Fruit fly (Drosophila melanogaster) whole organism, prepupa: ENCODE data around the gene CSN5.

ENCODE experiments used
- CG10631 ChIP-seq: fragments of 200-800 bp; sonication (Bioruptor generic); optimal IDR thresholded peaks from 2 replicates; lab custom pipeline; 2016; ENCODE audit warnings: missing biosample characterization, missing genetic modification characterization
- CG10669 ChIP-seq: fragments of 200-800 bp; sonication (Bioruptor generic); optimal IDR thresholded peaks from 3 replicates; lab custom pipeline; 2018; ENCODE audit warnings: missing biosample characterization, mild to moderate bottlenecking, missing genetic modification characterization, moderate library complexity
- CG15336 ChIP-seq: fragments of 200-800 bp; sonication (Bioruptor generic); IDR thresholded peaks from 2 replicates; pipeline ENCODE4 v1.3.6; 2022; ENCODE audit warnings: missing biosample characterization, missing genetic modification characterization
- CG31627 ChIP-seq: fragments of 200-800 bp; sonication (Bioruptor generic); optimal IDR thresholded peaks from 3 replicates; lab custom pipeline; 2016; ENCODE audit warnings: missing biosample characterization, missing genetic modification characterization
- CG32006 ChIP-seq: fragments of 200-800 bp; sonication (Bioruptor generic); optimal IDR thresholded peaks from 3 replicates; lab custom pipeline; 2017; ENCODE audit warnings: missing biosample characterization, mild to moderate bottlenecking, missing genetic modification characterization
- CG4318 ChIP-seq: fragments of 200-800 bp; sonication (Bioruptor generic); optimal IDR thresholded peaks from 3 replicates; lab custom pipeline; 2017; ENCODE audit warnings: missing biosample characterization, mild to moderate bottlenecking, missing genetic modification characterization
- CG6163 ChIP-seq: fragments of 200-800 bp; sonication (Bioruptor generic); IDR thresholded peaks from 3 replicates; pipeline ENCODE4 v1.3.6; 2022; ENCODE audit warnings: missing biosample characterization, missing genetic modification characterization
- CG6276 ChIP-seq: fragments of 200-800 bp; sonication (Bioruptor generic); optimal IDR thresholded peaks from 2 replicates; lab custom pipeline; 2017; ENCODE audit warnings: missing biosample characterization, mild to moderate bottlenecking, missing genetic modification characterization
- CG6808 ChIP-seq: fragments of 200-800 bp; sonication (Bioruptor generic); optimal IDR thresholded peaks from 3 replicates; lab custom pipeline; 2017; ENCODE audit warnings: missing biosample characterization, missing genetic modification characterization, mild to moderate bottlenecking, moderate library complexity, missing genetic modification reagents
- CG6854 ChIP-seq: fragments of 200-800 bp; sonication (Bioruptor generic); optimal IDR thresholded peaks from 2 replicates; lab custom pipeline; 2017; ENCODE audit warnings: missing biosample characterization, mild to moderate bottlenecking, missing genetic modification characterization
- CG8119 ChIP-seq: fragments of 200-800 bp; sonication (Bioruptor generic); IDR thresholded peaks from 3 replicates; pipeline ENCODE4 v1.3.6; 2022; ENCODE audit warnings: missing biosample characterization, missing genetic modification characterization
- CG8632 ChIP-seq: fragments of 200-800 bp; sonication (Bioruptor generic); optimal IDR thresholded peaks from 3 replicates; lab custom pipeline; 2016; ENCODE audit warnings: missing biosample characterization, missing genetic modification characterization
- CG9139 ChIP-seq: fragments of 200-800 bp; sonication (Bioruptor generic); optimal IDR thresholded peaks from 3 replicates; lab custom pipeline; 2017; ENCODE audit warnings: missing biosample characterization, mild to moderate bottlenecking, missing genetic modification characterization
- Eip78C ChIP-seq: fragments of 200-800 bp; sonication (Bioruptor generic); peaks from one replicate; lab custom pipeline; 2016; ENCODE audit warnings: missing biosample characterization, missing genetic modification characterization
- Eip93F ChIP-seq: fragments of 200-800 bp; sonication (Bioruptor generic); optimal IDR thresholded peaks from 2 replicates; lab custom pipeline; 2016; ENCODE audit warnings: missing biosample characterization, mild to moderate bottlenecking, missing genetic modification characterization
- Ets21C ChIP-seq: fragments of 200-800 bp; sonication (Bioruptor generic); optimal IDR thresholded peaks from 3 replicates; lab custom pipeline; 2016; ENCODE audit warnings: missing biosample characterization, missing genetic modification characterization
- Ets96B ChIP-seq: fragments of 200-800 bp; optimal IDR thresholded peaks from 2 replicates; lab custom pipeline; 2019; ENCODE audit warnings: missing biosample characterization, mild to moderate bottlenecking, missing genetic modification characterization, moderate library complexity
- Hr39 ChIP-seq: fragments of 200-800 bp; sonication (Bioruptor generic); optimal IDR thresholded peaks from 2 replicates; lab custom pipeline; 2016; ENCODE audit warnings: missing biosample characterization, missing genetic modification characterization
- Hr4 ChIP-seq: fragments of 200-800 bp; sonication (Bioruptor generic); optimal IDR thresholded peaks from 3 replicates; lab custom pipeline; 2016; ENCODE audit warnings: missing biosample characterization, missing genetic modification characterization
- OdsH ChIP-seq: fragments of 200-800 bp; sonication (Bioruptor generic); optimal IDR thresholded peaks from 3 replicates; lab custom pipeline; 2016; ENCODE audit warnings: missing biosample characterization, missing genetic modification characterization
- Sox102F ChIP-seq: fragments of 200-800 bp; sonication (Bioruptor generic); optimal IDR thresholded peaks from 2 replicates; lab custom pipeline; 2016; ENCODE audit warnings: missing biosample characterization, mild to moderate bottlenecking, missing genetic modification characterization
- achi ChIP-seq: fragments of 200-800 bp; sonication (Bioruptor generic); optimal IDR thresholded peaks from 3 replicates; lab custom pipeline; 2016; ENCODE audit warnings: missing biosample characterization, missing genetic modification characterization
- cyc ChIP-seq: fragments of 200-800 bp; sonication (Bioruptor generic); optimal IDR thresholded peaks from 3 replicates; lab custom pipeline; 2016; ENCODE audit warnings: missing biosample characterization, missing genetic modification characterization
- dac ChIP-seq: fragments of 200-800 bp; sonication (Bioruptor generic); optimal IDR thresholded peaks from 2 replicates; lab custom pipeline; 2017; ENCODE audit warnings: missing biosample characterization, mild to moderate bottlenecking, missing genetic modification characterization
- dsx ChIP-seq: fragments of 200-800 bp; optimal IDR thresholded peaks from 3 replicates; lab custom pipeline; 2019; ENCODE audit warnings: missing biosample characterization, mild to moderate bottlenecking, missing genetic modification characterization, moderate library complexity; ENCODE audit not compliant: poor library complexity, severe bottlenecking
- eg ChIP-seq: fragments of 200-800 bp; sonication (Bioruptor generic); IDR thresholded peaks from 3 replicates; pipeline ENCODE4 v1.3.6; 2022; ENCODE audit warnings: missing biosample characterization, missing genetic modification characterization
- esn ChIP-seq: fragments of 200-800 bp; sonication (Bioruptor generic); optimal IDR thresholded peaks from 2 replicates; lab custom pipeline; 2016; ENCODE audit warnings: missing biosample characterization, mild to moderate bottlenecking, missing genetic modification characterization, moderate library complexity
- fkh ChIP-seq: fragments of 200-800 bp; sonication (Bioruptor generic); optimal IDR thresholded peaks from 3 replicates; lab custom pipeline; 2017; ENCODE audit warnings: missing biosample characterization, mild to moderate bottlenecking, missing genetic modification characterization, moderate library complexity
- lz ChIP-seq: fragments of 200-800 bp; sonication (Bioruptor generic); optimal IDR thresholded peaks from 3 replicates; lab custom pipeline; 2016; ENCODE audit warnings: missing biosample characterization, missing genetic modification characterization
- pdm3 ChIP-seq: fragments of 200-800 bp; sonication (Bioruptor generic); optimal IDR thresholded peaks from 3 replicates; lab custom pipeline; 2016; ENCODE audit warnings: missing biosample characterization, missing genetic modification characterization
- topi ChIP-seq: fragments of 200-800 bp; sonication (Bioruptor generic); optimal IDR thresholded peaks from 3 replicates; lab custom pipeline; 2016; ENCODE audit warnings: missing biosample characterization, missing genetic modification characterization
- vri ChIP-seq: fragments of 200-800 bp; sonication (Bioruptor generic); optimal IDR thresholded peaks from 3 replicates; lab custom pipeline; 2016; ENCODE audit warnings: missing biosample characterization, mild to moderate bottlenecking, missing genetic modification characterization

Gene CSN5

DNA sequence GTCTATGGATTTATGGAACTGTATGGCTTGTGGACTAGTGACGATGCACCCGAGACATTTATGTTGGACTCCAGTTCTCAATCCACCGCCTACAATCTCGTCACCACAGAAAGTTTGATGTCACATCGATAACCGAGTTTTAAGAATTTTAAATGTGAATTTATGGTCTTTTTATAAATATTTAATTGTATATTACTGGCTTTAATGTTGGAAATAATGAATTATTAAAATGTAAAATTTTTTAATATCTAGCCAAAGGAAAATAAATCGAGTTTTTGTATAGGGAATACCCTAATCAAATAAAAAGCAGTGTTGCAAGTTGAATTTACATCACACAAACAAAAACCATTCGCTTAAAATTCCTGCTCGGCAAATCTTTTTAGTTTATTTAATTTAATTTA, 37.2 kb upstream of the CSN5 start, which contains the start of gene Fntb (continued):
- TF ChIP-seq CG4318 (GFP tag; lab: Kevin White, UChicago), result no peak
- no peak for TF ChIP-seq CG9139 (GFP tag; lab: Kevin White, UChicago)
- peak; percentile 51 for TF ChIP-seq Hr39
- TF ChIP-seq topi (GFP tag; lab: Kevin White, UChicago), result peak; percentile 61
- TF ChIP-seq Eip93F (GFP tag; lab: Kevin White, UChicago), result peak; percentile 18
- TF ChIP-seq CG15336 (GFP tag; lab: Robert Waterston, UW), result peak; percentile 53; the same call in 1 of the 2 replicates
- no peak for TF ChIP-seq CG32006
- no peak for TF ChIP-seq CG6808
- peak; percentile 70 for TF ChIP-seq dsx (GFP tag; lab: Kevin White, UChicago)
- TF ChIP-seq CG8632 (GFP tag; lab: Kevin White, UChicago), result no peak
- TF ChIP-seq CG8119 (GFP tag; lab: Robert Waterston, UW), result peak; percentile 57; the same call in 2 of the 3 replicates
- TF ChIP-seq eg (GFP tag; lab: Robert Waterston, UW), result peak; percentile 54
- no peak for TF ChIP-seq CG6276
- TF ChIP-seq pdm3 (GFP tag; lab: Kevin White, UChicago), result no peak

dm6 chr3R:16434599-16434998, 35.3 kb upstream of the CSN5 start, which contains the start of gene CG14881:
CG14881 (plus strand) TSS chr3R:16434899.
- no peak for TF ChIP-seq Ets96B
- no peak for TF ChIP-seq CG10669 (GFP tag; lab: Kevin White, UChicago)
- TF ChIP-seq Hr4 (GFP tag; lab: Kevin White, UChicago), result no peak
- no peak for TF ChIP-seq dac (GFP tag; lab: Kevin White, UChicago)
- TF ChIP-seq Sox102F (GFP tag; lab: Kevin White, UChicago), result no peak
- no peak for TF ChIP-seq Hr39
- no peak for TF ChIP-seq fkh (GFP tag; lab: Kevin White, UChicago)
- TF ChIP-seq CG10631 (GFP tag; lab: Kevin White, UChicago), result no peak
- no peak for TF ChIP-seq Ets21C (GFP tag; lab: Kevin White, UChicago)
- no peak for TF ChIP-seq CG9139 (GFP tag; lab: Kevin White, UChicago)

DNA sequence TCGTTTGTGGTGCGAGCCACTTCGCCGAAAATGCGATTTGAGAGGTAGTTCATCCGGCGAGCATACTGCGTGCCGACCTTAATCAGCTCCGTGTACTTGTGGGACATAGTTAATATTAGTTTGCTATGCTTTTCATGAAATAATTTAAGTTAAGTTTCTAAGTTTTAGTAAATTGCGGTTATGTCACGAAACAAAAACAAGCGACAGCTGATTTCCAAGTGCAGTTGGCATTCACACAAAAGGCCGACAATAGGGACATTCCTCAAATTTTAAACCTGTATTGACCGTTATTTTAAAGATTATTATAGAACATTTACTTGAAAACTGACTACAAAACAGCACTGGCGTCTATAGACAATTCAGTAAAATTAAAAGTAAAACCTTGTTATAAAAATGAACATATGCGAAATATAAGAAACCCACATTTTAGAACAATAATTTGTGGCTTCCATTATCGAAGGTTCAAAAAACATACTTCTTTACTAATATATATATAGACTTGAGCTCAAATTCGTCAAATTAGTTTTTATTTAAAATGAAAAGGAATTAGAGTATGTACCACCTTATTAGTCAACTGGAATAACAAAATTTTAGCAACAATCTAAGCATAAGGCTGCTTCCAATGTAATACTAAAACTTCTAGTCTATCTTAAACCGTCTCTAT, 33.4 kb upstream of the CSN5 start, which contains the start of gene mRpS33:
mRpS33 (minus strand) TSS at position 224 of the 664 bp plus-strand sequence.
- peak; percentile 16 for TF ChIP-seq Eip78C
- peak; percentile 49 for TF ChIP-seq vri (GFP tag; lab: Kevin White, UChicago)
- TF ChIP-seq CG6808, result no peak
- TF ChIP-seq, all 60 proteins: peak for 2

- no peak for TF ChIP-seq CG10631 (GFP tag; lab: Kevin White, UChicago)
- TF ChIP-seq CG6163 (GFP tag; lab: Robert Waterston, UW), result no peak
- TF ChIP-seq CG6276, result no peak
- TF ChIP-seq CG31627 (GFP tag; lab: Kevin White, UChicago), result peak; percentile 3
- TF ChIP-seq cyc, result peak; percentile 3
- peak; percentile 5 for TF ChIP-seq CG6854 (GFP tag; lab: Kevin White, UChicago)
- TF ChIP-seq dsx (GFP tag; lab: Kevin White, UChicago), result peak; percentile 42
- peak; percentile 4 for TF ChIP-seq vri (GFP tag; lab: Kevin White, UChicago)
- TF ChIP-seq achi, result peak; percentile 98
- TF ChIP-seq Eip78C, result peak; percentile 53
- TF ChIP-seq esn (GFP tag; lab: Kevin White, UChicago), result peak; percentile 34
- TF ChIP-seq lz (GFP tag; lab: Kevin White, UChicago), result peak; percentile 14
- TF ChIP-seq Ets96B, result no peak
- no peak for TF ChIP-seq OdsH (GFP tag; lab: Kevin White, UChicago)
Measured at dm6 chr3R:16441367-16441923, 28.5 kb upstream of the CSN5 start, which contains the start of gene ema. ema (minus strand) TSS chr3R:16441661.
